Fruit fly (Drosophila melanogaster) whole organism, embryonic: Measurements from ENCODE around the gene CG6959.

ENCODE experiments used
- CG10267 ChIP-seq: fragments of 200-800 bp; sonication (Bioruptor generic); optimal IDR thresholded peaks from 2 replicates; lab custom pipeline; 2018; ENCODE audit warnings: missing biosample characterization, mild to moderate bottlenecking, missing genetic modification characterization, moderate library complexity
- CG10462 ChIP-seq: fragments of 200-800 bp; sonication (Bioruptor generic); optimal IDR thresholded peaks from 2 replicates; lab custom pipeline; 2016; ENCODE audit warnings: missing biosample characterization, missing genetic modification characterization
- CG11456 ChIP-seq: fragments of 200-800 bp; sonication (Bioruptor generic); IDR thresholded peaks from 3 replicates; pipeline ENCODE4 v1.3.6; 2022; ENCODE audit warnings: missing biosample characterization, missing genetic modification characterization
- CG12391 ChIP-seq: fragments of 200-800 bp; sonication (Bioruptor generic); optimal IDR thresholded peaks from 3 replicates; lab custom pipeline; 2018; ENCODE audit warnings: missing biosample characterization, mild to moderate bottlenecking, missing genetic modification characterization, moderate library complexity
- CG12659 ChIP-seq: fragments of 200-800 bp; sonication (Bioruptor generic); optimal IDR thresholded peaks from 3 replicates; lab custom pipeline; 2017; ENCODE audit warnings: mild to moderate bottlenecking, missing biosample characterization, missing genetic modification reagents, missing genetic modification characterization
- CG12769 ChIP-seq: fragments of 200-800 bp; sonication (Bioruptor generic); optimal IDR thresholded peaks from 2 replicates; lab custom pipeline; 2019; ENCODE audit warnings: missing biosample characterization, mild to moderate bottlenecking, missing genetic modification characterization, moderate library complexity
- CG13287 ChIP-seq: fragments of 200-800 bp; sonication (Bioruptor generic); IDR thresholded peaks from 2 replicates; pipeline ENCODE4 v1.3.6; 2022; ENCODE audit warnings: missing biosample characterization, missing genetic modification characterization; ENCODE audit not compliant: partially characterized antibody
- CG14014 ChIP-seq: fragments of 200-800 bp; sonication (Bioruptor generic); IDR thresholded peaks from 2 replicates; pipeline ENCODE4 v1.3.6; 2022; ENCODE audit warnings: missing biosample characterization, missing genetic modification characterization
- CG15269 ChIP-seq: fragments of 200-800 bp; sonication (Bioruptor generic); optimal IDR thresholded peaks from 2 replicates; lab custom pipeline; 2018; ENCODE audit warnings: missing biosample characterization, mild to moderate bottlenecking, missing genetic modification characterization, moderate library complexity
- CG15514 ChIP-seq: fragments of 200-800 bp; sonication (Bioruptor generic); optimal IDR thresholded peaks from 3 replicates; lab custom pipeline; 2017; ENCODE audit warnings: missing biosample characterization, missing genetic modification characterization, mild to moderate bottlenecking, moderate library complexity, missing genetic modification reagents
- CG18262 ChIP-seq: fragments of 200-800 bp; optimal IDR thresholded peaks from 3 replicates; lab custom pipeline; 2019; ENCODE audit warnings: missing biosample characterization, mild to moderate bottlenecking, missing genetic modification characterization, moderate library complexity
- CG18619 ChIP-seq: fragments of 200-800 bp; sonication (Bioruptor generic); optimal IDR thresholded peaks from 3 replicates; lab custom pipeline; 2017; ENCODE audit warnings: missing biosample characterization, mild to moderate bottlenecking, missing genetic modification characterization
- CG2712 ChIP-seq: fragments of 200-800 bp; optimal IDR thresholded peaks from 3 replicates; lab custom pipeline; 2019; ENCODE audit warnings: missing biosample characterization, mild to moderate bottlenecking, missing genetic modification characterization, moderate library complexity
- CG30403 ChIP-seq: fragments of 200-800 bp; sonication (Bioruptor generic); optimal IDR thresholded peaks from 3 replicates; lab custom pipeline; 2016; ENCODE audit warnings: missing biosample characterization, missing genetic modification characterization
- CG31224 ChIP-seq: fragments of 200-800 bp; sonication (Bioruptor generic); IDR thresholded peaks from 2 replicates; pipeline ENCODE4 v1.3.6; 2022; ENCODE audit warnings: missing biosample characterization, missing genetic modification characterization
- CG31388 ChIP-seq: fragments of 200-800 bp; sonication (Bioruptor generic); optimal IDR thresholded peaks from 2 replicates; lab custom pipeline; 2016; ENCODE audit warnings: missing biosample characterization, missing genetic modification characterization
- CG32767 ChIP-seq: fragments of 200-800 bp; sonication (Bioruptor generic); IDR thresholded peaks from 2 replicates; pipeline ENCODE4 v1.3.6; 2022; ENCODE audit warnings: missing biosample characterization, missing genetic modification characterization
- CG34376 ChIP-seq: fragments of 200-800 bp; sonication (Bioruptor generic); optimal IDR thresholded peaks from 2 replicates; lab custom pipeline; 2018; ENCODE audit warnings: missing biosample characterization, mild to moderate bottlenecking, missing genetic modification characterization
- CG34422 ChIP-seq: fragments of 200-800 bp; sonication (Bioruptor generic); IDR thresholded peaks from 3 replicates; pipeline ENCODE4 v1.3.6; 2022; ENCODE audit warnings: missing biosample characterization, missing genetic modification characterization
- CG42726 ChIP-seq: fragments of 200-800 bp; sonication (Bioruptor generic); IDR thresholded peaks from 2 replicates; pipeline ENCODE4 v1.3.6; 2022; ENCODE audit warnings: missing biosample characterization, missing genetic modification characterization; ENCODE audit not compliant: partially characterized antibody
- CG7839 ChIP-seq: fragments of 200-800 bp; sonication (Bioruptor generic); optimal IDR thresholded peaks from 3 replicates; lab custom pipeline; 2018; ENCODE audit warnings: missing biosample characterization, mild to moderate bottlenecking, missing genetic modification characterization, moderate library complexity
- CG8281 ChIP-seq: fragments of 200-800 bp; sonication (Bioruptor generic); optimal IDR thresholded peaks from 2 replicates; lab custom pipeline; 2018; ENCODE audit warnings: missing biosample characterization, mild to moderate bottlenecking, missing genetic modification characterization, moderate library complexity
- CHES-1-like ChIP-seq: fragments of 200-800 bp; sonication (Bioruptor generic); optimal IDR thresholded peaks from 2 replicates; lab custom pipeline; 2016; ENCODE audit warnings: missing biosample characterization, missing genetic modification characterization
- CTCF ChIP-seq: fragments of 200-800 bp; sonication (Bioruptor generic); optimal IDR thresholded peaks from 2 replicates; lab custom pipeline; 2017; ENCODE audit warnings: missing biosample characterization, mild to moderate bottlenecking, missing genetic modification characterization, moderate library complexity
- CkIIα-i1 ChIP-seq: fragments of 200-800 bp; sonication (Bioruptor generic); IDR thresholded peaks from 2 replicates; pipeline ENCODE4 v1.3.6; 2022; ENCODE audit warnings: missing biosample characterization, missing genetic modification characterization
- Dref ChIP-seq: fragments of 200-800 bp; sonication (Bioruptor generic); IDR thresholded peaks from 2 replicates; pipeline ENCODE4 v1.3.6; 2022; ENCODE audit warnings: missing biosample characterization, missing genetic modification characterization
- E2f1 ChIP-seq: fragments of 200-800 bp; sonication (Bioruptor generic); IDR thresholded peaks from 2 replicates; pipeline ENCODE4 v1.3.6; 2022; ENCODE audit warnings: missing biosample characterization, missing genetic modification characterization
- Elba2 ChIP-seq: fragments of 200-800 bp; sonication (Bioruptor generic); optimal IDR thresholded peaks from 3 replicates; lab custom pipeline; 2016; ENCODE audit warnings: missing biosample characterization, missing genetic modification characterization
- HmgD ChIP-seq: fragments of 200-800 bp; sonication (Bioruptor generic); optimal IDR thresholded peaks from 3 replicates; lab custom pipeline; 2016; ENCODE audit warnings: missing biosample characterization, missing genetic modification characterization
- Hsf ChIP-seq: fragments of 200-800 bp; sonication (Bioruptor generic); optimal IDR thresholded peaks from 3 replicates; lab custom pipeline; 2016; ENCODE audit warnings: missing biosample characterization, missing genetic modification characterization
- MTF-1 ChIP-seq: fragments of 200-800 bp; sonication (Bioruptor generic); optimal IDR thresholded peaks from 2 replicates; lab custom pipeline; 2018; ENCODE audit warnings: missing biosample characterization, mild to moderate bottlenecking, missing genetic modification characterization, borderline replicate concordance
- Med ChIP-seq: fragments of 200-800 bp; sonication (Bioruptor generic); peaks from one replicate; lab custom pipeline; 2016; ENCODE audit warnings: missing biosample characterization, missing genetic modification characterization, mild to moderate bottlenecking, inconsistent platforms, moderate library complexity
- Opbp ChIP-seq: fragments of 200-800 bp; sonication (Bioruptor generic); IDR thresholded peaks from 3 replicates; pipeline ENCODE4 v1.3.6; 2022; ENCODE audit warnings: missing biosample characterization, missing genetic modification characterization; ENCODE audit not compliant: partially characterized antibody
- Rfx ChIP-seq: fragments of 200-800 bp; sonication (Bioruptor generic); IDR thresholded peaks from 2 replicates; pipeline ENCODE4 v1.3.6; 2022; ENCODE audit warnings: missing biosample characterization, missing genetic modification characterization
- Side ChIP-seq: fragments of 200-800 bp; sonication (Bioruptor generic); optimal IDR thresholded peaks from 2 replicates; lab custom pipeline; 2016; ENCODE audit warnings: missing biosample characterization, missing genetic modification characterization
- Sin3A ChIP-seq: fragments of >200 bp; optimal IDR thresholded peaks from 2 replicates; lab custom pipeline; 2018
- Xbp1 ChIP-seq: fragments of 200-800 bp; sonication (Bioruptor generic); optimal IDR thresholded peaks from 3 replicates; lab custom pipeline; 2016; ENCODE audit warnings: missing biosample characterization, mild to moderate bottlenecking, missing genetic modification characterization
- bbx ChIP-seq: fragments of 200-800 bp; sonication (Bioruptor generic); IDR thresholded peaks from 2 replicates; pipeline ENCODE4 v1.3.6; 2022; ENCODE audit warnings: missing biosample characterization, missing genetic modification characterization; ENCODE audit not compliant: partially characterized antibody
- dati ChIP-seq: fragments of 200-800 bp; sonication (Bioruptor generic); IDR thresholded peaks from 2 replicates; pipeline ENCODE4 v1.3.6; 2022; ENCODE audit warnings: missing biosample characterization, missing genetic modification characterization
- fu2 ChIP-seq: fragments of 200-800 bp; sonication (Bioruptor generic); optimal IDR thresholded peaks from 2 replicates; lab custom pipeline; 2016; ENCODE audit warnings: missing biosample characterization, missing genetic modification characterization
- gsb ChIP-seq: fragments of 200-800 bp; sonication (Bioruptor generic); IDR thresholded peaks from 2 replicates; pipeline ENCODE4 v1.3.6; 2022; ENCODE audit warnings: missing biosample characterization, missing genetic modification characterization
- hb ChIP-seq: fragments of 200-800 bp; sonication (Bioruptor generic); IDR thresholded peaks from 3 replicates; pipeline ENCODE4 v1.3.6; 2022; ENCODE audit warnings: missing biosample characterization, missing genetic modification characterization; ENCODE audit not compliant: partially characterized antibody
- jumu ChIP-seq: fragments of 200-800 bp; sonication (Bioruptor generic); optimal IDR thresholded peaks from 3 replicates; lab custom pipeline; 2016; ENCODE audit warnings: missing biosample characterization, missing genetic modification characterization
- kni ChIP-seq: fragments of 200-800 bp; sonication (Bioruptor generic); optimal IDR thresholded peaks from 3 replicates; lab custom pipeline; 2017; ENCODE audit warnings: mild to moderate bottlenecking, missing biosample characterization, missing genetic modification reagents, missing genetic modification characterization
- lbe ChIP-seq: fragments of 200-800 bp; sonication (Bioruptor generic); optimal IDR thresholded peaks from 2 replicates; lab custom pipeline; 2016; ENCODE audit warnings: missing biosample characterization, mild to moderate bottlenecking, missing genetic modification characterization
- mld ChIP-seq: fragments of 200-800 bp; sonication (Bioruptor generic); IDR thresholded peaks from 3 replicates; pipeline ENCODE4 v1.3.6; 2022; ENCODE audit warnings: missing biosample characterization, missing genetic modification characterization; ENCODE audit not compliant: partially characterized antibody
- nom ChIP-seq: fragments of 200-800 bp; sonication (Bioruptor generic); optimal IDR thresholded peaks from 2 replicates; lab custom pipeline; 2017; ENCODE audit warnings: missing biosample characterization, missing genetic modification characterization, mild to moderate bottlenecking, moderate library complexity, missing genetic modification reagents
- shn ChIP-seq: fragments of 200-800 bp; sonication (Bioruptor generic); optimal IDR thresholded peaks from 3 replicates; lab custom pipeline; 2016; ENCODE audit warnings: missing biosample characterization, missing genetic modification characterization
- unc-4 ChIP-seq: fragments of 200-800 bp; sonication (Bioruptor generic); IDR thresholded peaks from 2 replicates; pipeline ENCODE4 v1.3.6; 2022; ENCODE audit warnings: missing biosample characterization, missing genetic modification characterization; ENCODE audit not compliant: partially characterized antibody
- vfl ChIP-seq: fragments of 200-800 bp; sonication (Bioruptor generic); optimal IDR thresholded peaks from 2 replicates; lab custom pipeline; 2016; ENCODE audit warnings: missing biosample characterization, missing genetic modification characterization
- wdn ChIP-seq: fragments of 200-800 bp; sonication (Bioruptor generic); IDR thresholded peaks from 2 replicates; pipeline ENCODE4 v1.3.6; 2022; ENCODE audit warnings: missing biosample characterization, missing genetic modification characterization

The CG6959 gene

dm6 chr3R:11796780-11797179 lies 72.5 kb downstream of the CG6959 start, which contains the start of gene Sbf (continued):
- TF ChIP-seq Med (GFP tag; lab: Kevin White, UChicago) (peak; percentile 93), CG32767 (GFP tag; lab: Robert Waterston, UW) (peak; percentile 37; the same call in 1 of the 2 replicates), CG7839 (no peak), jumu (GFP tag; lab: Kevin White, UChicago) (no peak), vfl (peak; percentile 52), CG15269 (tag; lab: Kevin White, UChicago) (no peak), Opbp (peak; percentile 92), CG15514 (GFP tag; lab: Kevin White, UChicago) (peak; percentile 74), mld (GFP tag; lab: Robert Waterston, UW) (peak; percentile 79; the same call in 2 of the 3 replicates), gsb (GFP tag; lab: Robert Waterston, UW) (no peak), HmgD (GFP tag; lab: Kevin White, UChicago) (peak; percentile 28), Hsf (GFP tag; lab: Kevin White, UChicago) (no peak), E2f1 (GFP tag; lab: Robert Waterston, UW) (no peak), Side (GFP tag; lab: Kevin White, UChicago) (no peak), nom (GFP tag; lab: Kevin White, UChicago) (peak; percentile 41), CG8281 (tag; lab: Kevin White, UChicago) (no peak), CG13287 (GFP tag; lab: Robert Waterston, UW) (peak; percentile 92), CkIIα-i1 (GFP tag; lab: Robert Waterston, UW) (no peak), CG34376 (GFP tag; lab: Kevin White, UChicago) (peak; percentile 41), CG42726 (peak; percentile 24; the same call in 1 of the 2 replicates), CG10267 (tag; lab: Kevin White, UChicago) (peak; percentile 98), fu2 (no peak), CG12391 (tag; lab: Kevin White, UChicago) (peak; percentile 34), CHES-1-like (GFP tag; lab: Kevin White, UChicago) (no peak), Elba2 (GFP tag; lab: Kevin White, UChicago) (peak; percentile 69), CG12659 (GFP tag; lab: Kevin White, UChicago) (peak; percentile 45), kni (GFP tag; lab: Kevin White, UChicago) (no peak), CG12769 (tag; lab: Kevin White, UChicago) (no peak), CG18619 (no peak), dati (GFP tag; lab: Robert Waterston, UW) (no peak), CG31388 (no peak), lbe (peak; percentile 57), CG14014 (GFP tag; lab: Robert Waterston, UW) (0 out of 2 replicates have a peak, but pooled peaks have one; percentile 8), CTCF (GFP tag; lab: Kevin White, UChicago) (peak; percentile 25), CG11456 (GFP tag; lab: Robert Waterston, UW) (no peak), CG30403 (peak; percentile 33), CG2712 (tag; lab: Kevin White, UChicago) (no peak), CG10462 (GFP tag; lab: Kevin White, UChicago) (no peak), wdn (GFP tag; lab: Robert Waterston, UW) (no peak), CG34422 (GFP tag; lab: Robert Waterston, UW) (0 out of 3 replicates have a peak, but pooled peaks have one; percentile 39), CG18262 (tag; lab: Kevin White, UChicago) (no peak), MTF-1 (GFP tag; lab: Kevin White, UChicago) (no peak), Sin3A (lab: Kevin White, UChicago) (peak; percentile 37), unc-4 (GFP tag; lab: Robert Waterston, UW) (peak; percentile 85), CG31224 (no peak), Xbp1 (GFP tag; lab: Kevin White, UChicago) (no peak), bbx (GFP tag; lab: Robert Waterston, UW) (peak; percentile 92), Rfx (GFP tag; lab: Robert Waterston, UW) (peak; percentile 22; the same call in 1 of the 2 replicates), hb (GFP tag; lab: Robert Waterston, UW) (peak; percentile 72; the same call in 2 of the 3 replicates), Dref (GFP tag; lab: Robert Waterston, UW) (peak; percentile 92), shn (GFP tag; lab: Kevin White, UChicago) (no peak)
